Worm (Caenorhabditis elegans) whole organism, midembryonic: ENCODE results near the gene tbce-1.

Source experiments
- T22C8.4 ChIP-seq: fragments of 200-800 bp; sonication (Bioruptor generic); IDR thresholded peaks from 2 replicates; pipeline ENCODE4 v1.3.6; 2022; ENCODE audit warnings: missing genetic modification characterization, missing compliant biosample characterization
- cog-1 ChIP-seq: sonication (generic microtip); optimal IDR thresholded peaks from 2 replicates; lab custom pipeline; 2016; ENCODE audit warnings: missing genetic modification characterization, missing compliant biosample characterization
- flt-1 ChIP-seq: fragments of 200-800 bp; sonication (Bioruptor generic); IDR thresholded peaks from 2 replicates; pipeline ENCODE4 v1.3.6; 2022; ENCODE audit warnings: missing genetic modification characterization, missing compliant biosample characterization
- klf-2 ChIP-seq: fragments of 200-800 bp; sonication (Bioruptor generic); conservative IDR thresholded peaks from 2 replicates; pipeline ENCODE4 v1.3.6; 2022; ENCODE audit warnings: missing genetic modification reagents, missing genetic modification characterization, missing compliant biosample characterization
- med-1 ChIP-seq: sonication (generic microtip); optimal IDR thresholded peaks from 2 replicates; lab custom pipeline; 2017; ENCODE audit warnings: missing genetic modification characterization, mild to moderate bottlenecking, missing compliant biosample characterization, antibody characterized with exemption, missing genetic modification reagents; ENCODE audit not compliant: insufficient read depth
- ref-1 ChIP-seq: fragments of 200-800 bp; sonication (Bioruptor generic); conservative IDR thresholded peaks from 2 replicates; pipeline ENCODE4 v1.3.6; 2022; ENCODE audit warnings: missing genetic modification reagents, missing genetic modification characterization, missing compliant biosample characterization
- tab-1 ChIP-seq: fragments of 200-800 bp; sonication (Bioruptor generic); IDR thresholded peaks from 2 replicates; pipeline ENCODE4 v1.3.6; 2022; ENCODE audit warnings: missing genetic modification characterization, missing compliant biosample characterization
- ztf-23 ChIP-seq: fragments of 200-800 bp; sonication (Bioruptor generic); IDR thresholded peaks from 2 replicates; pipeline ENCODE4 v1.3.6; 2022; ENCODE audit warnings: missing genetic modification reagents, missing genetic modification characterization, missing compliant biosample characterization
- ztf-29 ChIP-seq: fragments of 200-800 bp; sonication (Bioruptor generic); IDR thresholded peaks from 2 replicates; pipeline ENCODE4 v1.3.6; 2022; ENCODE audit warnings: missing genetic modification reagents, missing genetic modification characterization, missing compliant biosample characterization

Gene tbce-1

ce11 chrIV:8312105-8312504 is 17.6 kb downstream of the tbce-1 start:
- TF ChIP-seq T22C8.4 (GFP tag; lab: Robert Waterston, UW): no peak

ce11 chrIV:8312846-8313245 is 18.4 kb downstream of the tbce-1 start, which contains the start of gene F35H10.10:
TSS of gene F35H10.10 (minus strand) at chrIV:8312946.
- TF ChIP-seq tab-1 (GFP tag; lab: Robert Waterston, UW): no peak
- no peak for TF ChIP-seq flt-1
- TF ChIP-seq cog-1 (tag; lab: Kevin White, UChicago): no peak
- no peak for TF ChIP-seq med-1 (GFP tag; lab: Kevin White, UChicago)
- no peak for TF ChIP-seq ztf-23
- TF ChIP-seq ztf-29: no peak
- TF ChIP-seq klf-2 (GFP tag; lab: Robert Waterston, UW): no peak
- TF ChIP-seq ref-1 (GFP tag; lab: Robert Waterston, UW): no peak

- TF ChIP-seq ztf-23 (no peak), ztf-29 (no peak), cog-1 (tag; lab: Kevin White, UChicago) (no peak), flt-1 (no peak), tab-1 (GFP tag; lab: Robert Waterston, UW) (no peak), klf-2 (GFP tag; lab: Robert Waterston, UW) (no peak), T22C8.4 (GFP tag; lab: Robert Waterston, UW) (no peak), ref-1 (GFP tag; lab: Robert Waterston, UW) (no peak), med-1 (GFP tag; lab: Kevin White, UChicago) (no peak)
These were observed 23.3 kb downstream of the tbce-1 start for ce11 chrIV:8317800-8318199.

- no peak for TF ChIP-seq ztf-29
- TF ChIP-seq ref-1 (GFP tag; lab: Robert Waterston, UW): no peak
- TF ChIP-seq klf-2 (GFP tag; lab: Robert Waterston, UW): no peak
- TF ChIP-seq tab-1 (GFP tag; lab: Robert Waterston, UW): no peak
- no peak for TF ChIP-seq T22C8.4 (GFP tag; lab: Robert Waterston, UW)
- TF ChIP-seq flt-1: no peak
- no peak for TF ChIP-seq med-1 (GFP tag; lab: Kevin White, UChicago)
- TF ChIP-seq cog-1 (tag; lab: Kevin White, UChicago): no peak
- TF ChIP-seq ztf-23: no peak
These were observed 24.3 kb downstream of the tbce-1 start for ce11 chrIV:8318799-8319198.

ce11 chrIV:8325667-8326066 is 31.2 kb downstream of the tbce-1 start, which contains the start of gene F35H10.3:
TSS of gene F35H10.3 (plus strand) at chrIV:8325967.
- TF ChIP-seq ztf-29 (no peak), tab-1 (GFP tag; lab: Robert Waterston, UW) (no peak), med-1 (GFP tag; lab: Kevin White, UChicago) (no peak), ref-1 (GFP tag; lab: Robert Waterston, UW) (no peak), cog-1 (tag; lab: Kevin White, UChicago) (no peak), flt-1 (no peak), klf-2 (GFP tag; lab: Robert Waterston, UW) (no peak), T22C8.4 (GFP tag; lab: Robert Waterston, UW) (no peak), ztf-23 (no peak)

- TF ChIP-seq med-1 (GFP tag; lab: Kevin White, UChicago): no peak
- TF ChIP-seq ztf-23: no peak
- no peak for TF ChIP-seq cog-1 (tag; lab: Kevin White, UChicago)
- no peak for TF ChIP-seq ref-1 (GFP tag; lab: Robert Waterston, UW)
- TF ChIP-seq tab-1 (GFP tag; lab: Robert Waterston, UW): no peak
- no peak for TF ChIP-seq klf-2 (GFP tag; lab: Robert Waterston, UW)
- no peak for TF ChIP-seq T22C8.4 (GFP tag; lab: Robert Waterston, UW)
- TF ChIP-seq ztf-29: no peak
- TF ChIP-seq flt-1: no peak
These were observed 34.4 kb downstream of the tbce-1 start, which contains the start of gene F35H10.2 for ce11 chrIV:8328913-8329312. TSS of gene F35H10.2 (plus strand) at chrIV:8329213.

ce11 chrIV:8332526-8332925 is 38.0 kb downstream of the tbce-1 start, which contains the start of gene lys-10:
TSS of gene lys-10 (plus strand) at chrIV:8332826.
- no peak for TF ChIP-seq ztf-23
- no peak for TF ChIP-seq cog-1 (tag; lab: Kevin White, UChicago)
- TF ChIP-seq ref-1 (GFP tag; lab: Robert Waterston, UW): no peak
- no peak for TF ChIP-seq med-1 (GFP tag; lab: Kevin White, UChicago)
- TF ChIP-seq T22C8.4 (GFP tag; lab: Robert Waterston, UW): no peak
- no peak for TF ChIP-seq tab-1 (GFP tag; lab: Robert Waterston, UW)
- TF ChIP-seq ztf-29: no peak
- TF ChIP-seq klf-2 (GFP tag; lab: Robert Waterston, UW): no peak
- no peak for TF ChIP-seq flt-1

ce11 chrIV:8333034-8333433 is 38.5 kb downstream of the tbce-1 start:
- TF ChIP-seq med-1 (GFP tag; lab: Kevin White, UChicago): no peak
- TF ChIP-seq ztf-23: no peak
- TF ChIP-seq ztf-29: no peak
- no peak for TF ChIP-seq T22C8.4 (GFP tag; lab: Robert Waterston, UW)
- no peak for TF ChIP-seq flt-1
- no peak for TF ChIP-seq cog-1 (tag; lab: Kevin White, UChicago)
- no peak for TF ChIP-seq klf-2 (GFP tag; lab: Robert Waterston, UW)
- no peak for TF ChIP-seq tab-1 (GFP tag; lab: Robert Waterston, UW)
- no peak for TF ChIP-seq ref-1 (GFP tag; lab: Robert Waterston, UW)

- TF ChIP-seq cog-1 (tag; lab: Kevin White, UChicago) (no peak), ztf-23 (no peak), T22C8.4 (GFP tag; lab: Robert Waterston, UW) (no peak), ref-1 (GFP tag; lab: Robert Waterston, UW) (no peak), ztf-29 (no peak), flt-1 (no peak), med-1 (GFP tag; lab: Kevin White, UChicago) (no peak), klf-2 (GFP tag; lab: Robert Waterston, UW) (no peak), tab-1 (GFP tag; lab: Robert Waterston, UW) (no peak)
These were observed 39.1 kb downstream of the tbce-1 start for ce11 chrIV:8333554-8333953.

ce11 chrIV:8333954-8333987 is 39.3 kb downstream of the tbce-1 start, which contains the start of gene his-31:
TSS of gene his-31 (minus strand) at chrIV:8333983.
- no peak for TF ChIP-seq ztf-29
- no peak for TF ChIP-seq ref-1 (GFP tag; lab: Robert Waterston, UW)
